Fruit fly (Drosophila melanogaster): ENCODE measurements around the gene Edem2.

DNA sequence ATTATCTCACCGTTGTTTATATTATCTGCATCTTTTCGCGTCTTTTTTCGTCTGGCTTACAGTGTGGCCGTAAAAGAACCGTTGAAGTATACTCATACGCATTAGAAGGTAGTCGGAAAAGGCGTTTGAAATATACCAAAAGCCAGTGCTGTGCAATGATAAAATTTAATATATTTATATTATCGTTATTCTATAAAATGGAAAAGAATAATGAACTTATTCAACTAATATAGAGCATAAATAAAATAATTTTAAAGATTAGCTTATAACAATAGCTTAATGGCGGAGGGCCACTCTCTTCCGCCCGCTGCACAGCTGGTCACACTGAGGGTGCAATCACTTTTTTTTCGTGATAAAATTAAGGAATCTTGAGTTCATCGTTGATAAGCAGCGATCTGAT is at the start of gene Edem2, which contains the start of gene CG16974:
- TF ChIP-seq pan (optimal IDR thresholded peaks at IDR 0.05) (no peak), CG8478 (optimal IDR thresholded peaks at IDR 0.05) (no peak), psq (optimal IDR thresholded peaks at IDR 0.05) (no peak), usp (GFP tag; optimal IDR thresholded peaks at IDR 0.05) (no peak)
